Worm (Caenorhabditis elegans) whole organism, late embryonic: ENCODE results near the gene F35H12.5.

Experiments
- F13H6.1 ChIP-seq: sonication (generic microtip); optimal IDR thresholded peaks from 2 replicates; lab custom pipeline; 2016; ENCODE audit warnings: missing genetic modification characterization, missing compliant biosample characterization
- Y22D7AL.16 ChIP-seq: sonication (generic microtip); optimal IDR thresholded peaks from 2 replicates; lab custom pipeline; 2016; ENCODE audit warnings: missing genetic modification characterization, missing compliant biosample characterization
- ahr-1 ChIP-seq: sonication (generic microtip); optimal IDR thresholded peaks from 2 replicates; lab custom pipeline; 2016; ENCODE audit warnings: missing genetic modification characterization, missing compliant biosample characterization
- ama-1 ChIP-seq: fragments of 150-350 bp; optimal IDR thresholded peaks from 2 replicates; lab custom pipeline; 2014
- ceh-19 ChIP-seq: fragments of 200-800 bp; sonication (Bioruptor generic); optimal IDR thresholded peaks from 2 replicates; lab custom pipeline; 2018; ENCODE audit warnings: mild to moderate bottlenecking, missing genetic modification characterization, missing compliant biosample characterization
- ceh-2 ChIP-seq: sonication (generic microtip); optimal IDR thresholded peaks from 2 replicates; lab custom pipeline; 2016; ENCODE audit warnings: missing genotype, missing genetic modification characterization, missing compliant biosample characterization
- ceh-31 ChIP-seq: sonication (generic microtip); optimal IDR thresholded peaks from 2 replicates; lab custom pipeline; 2016; ENCODE audit warnings: missing genetic modification characterization, missing compliant biosample characterization
- ceh-6 ChIP-seq: fragments of 200-800 bp; sonication (Bioruptor generic); optimal IDR thresholded peaks from 2 replicates; lab custom pipeline; 2018; ENCODE audit warnings: mild to moderate bottlenecking, missing genetic modification characterization, missing compliant biosample characterization
- ceh-9 ChIP-seq: sonication (generic microtip); optimal IDR thresholded peaks from 2 replicates; lab custom pipeline; 2016; ENCODE audit warnings: mild to moderate bottlenecking, missing genetic modification characterization, inconsistent platforms, missing compliant biosample characterization
- che-1 ChIP-seq: sonication (generic microtip); optimal IDR thresholded peaks from 2 replicates; lab custom pipeline; 2016; ENCODE audit warnings: mild to moderate bottlenecking, missing genetic modification characterization, missing compliant biosample characterization
- dmd-4 ChIP-seq: sonication (generic microtip); optimal IDR thresholded peaks from 2 replicates; lab custom pipeline; 2016; ENCODE audit warnings: borderline replicate concordance, missing genetic modification characterization, missing compliant biosample characterization
- dve-1 ChIP-seq: sonication (generic microtip); optimal IDR thresholded peaks from 2 replicates; lab custom pipeline; 2017; ENCODE audit warnings: antibody characterized with exemption, mild to moderate bottlenecking, missing genetic modification characterization, missing compliant biosample characterization
- elt-2 ChIP-seq: sonication (generic microtip); optimal IDR thresholded peaks from 2 replicates; lab custom pipeline; 2016; ENCODE audit warnings: missing genetic modification reagents, missing genetic modification characterization, missing compliant biosample characterization
- elt-4 ChIP-seq: sonication (generic microtip); optimal IDR thresholded peaks from 2 replicates; lab custom pipeline; 2016; ENCODE audit warnings: missing genetic modification characterization, missing compliant biosample characterization
- fax-1 ChIP-seq: sonication (generic microtip); optimal IDR thresholded peaks from 2 replicates; lab custom pipeline; 2016; ENCODE audit warnings: missing genotype, missing genetic modification characterization, missing compliant biosample characterization
- fkh-6 ChIP-seq: sonication (generic microtip); optimal IDR thresholded peaks from 2 replicates; lab custom pipeline; 2016; ENCODE audit warnings: missing genetic modification characterization, missing compliant biosample characterization
- gmeb-2 ChIP-seq: sonication (generic microtip); optimal IDR thresholded peaks from 2 replicates; lab custom pipeline; 2016; ENCODE audit warnings: missing genetic modification characterization, inconsistent platforms, missing compliant biosample characterization
- hlh-13 ChIP-seq: fragments of 200-800 bp; sonication (Bioruptor generic); optimal IDR thresholded peaks from 2 replicates; lab custom pipeline; 2018; ENCODE audit warnings: mild to moderate bottlenecking, missing genetic modification characterization, missing compliant biosample characterization
- hlh-30 ChIP-seq: sonication (generic microtip); optimal IDR thresholded peaks from 2 replicates; lab custom pipeline; 2017; ENCODE audit warnings: antibody characterized with exemption, missing genetic modification characterization, missing compliant biosample characterization; ENCODE audit not compliant: insufficient read depth
- hlh-6 ChIP-seq: sonication (generic microtip); optimal IDR thresholded peaks from 2 replicates; lab custom pipeline; 2016; ENCODE audit warnings: missing genotype, missing genetic modification characterization, missing compliant biosample characterization
- lim-6 ChIP-seq: sonication (generic microtip); optimal IDR thresholded peaks from 2 replicates; lab custom pipeline; 2016; ENCODE audit warnings: missing genetic modification characterization, missing compliant biosample characterization
- lin-11 ChIP-seq: fragments of 200-800 bp; sonication (Bioruptor generic); optimal IDR thresholded peaks from 2 replicates; lab custom pipeline; 2018; ENCODE audit warnings: mild to moderate bottlenecking, missing genetic modification characterization, missing compliant biosample characterization
- madf-2 ChIP-seq: sonication (generic microtip); optimal IDR thresholded peaks from 2 replicates; lab custom pipeline; 2017; ENCODE audit warnings: missing genetic modification characterization, missing compliant biosample characterization
- nfya-1 ChIP-seq: sonication (generic microtip); optimal IDR thresholded peaks from 2 replicates; lab custom pipeline; 2017; ENCODE audit warnings: missing genetic modification characterization, mild to moderate bottlenecking, missing compliant biosample characterization, antibody characterized with exemption, moderate library complexity
- nhr-232 ChIP-seq: sonication (generic microtip); optimal IDR thresholded peaks from 2 replicates; lab custom pipeline; 2016; ENCODE audit warnings: missing genetic modification characterization, missing compliant biosample characterization
- npax-4 ChIP-seq: sonication (generic microtip); optimal IDR thresholded peaks from 2 replicates; lab custom pipeline; 2016; ENCODE audit warnings: missing genetic modification characterization, missing compliant biosample characterization
- odd-2 ChIP-seq: sonication (generic microtip); optimal IDR thresholded peaks from 2 replicates; lab custom pipeline; 2017; ENCODE audit warnings: antibody characterized with exemption, mild to moderate bottlenecking, missing genetic modification characterization, missing compliant biosample characterization
- pat-9 ChIP-seq: fragments of 200-800 bp; sonication (Bioruptor generic); optimal IDR thresholded peaks from 2 replicates; lab custom pipeline; 2018; ENCODE audit warnings: mild to moderate bottlenecking, missing genetic modification characterization, moderate library complexity, missing compliant biosample characterization
- pax-1 ChIP-seq: fragments of 150-350 bp; optimal IDR thresholded peaks from 2 replicates; lab custom pipeline; 2014; ENCODE audit warnings: missing biosample characterization, missing genetic modification characterization
- pha-2 ChIP-seq: sonication (generic microtip); optimal IDR thresholded peaks from 2 replicates; lab custom pipeline; 2017; ENCODE audit warnings: mild to moderate bottlenecking, missing genetic modification characterization, missing compliant biosample characterization
- pha-4 ChIP-seq: fragments of 150-350 bp; optimal IDR thresholded peaks from 2 replicates; lab custom pipeline; 2018; ENCODE audit warnings: missing biosample characterization, missing genetic modification reagents, missing genetic modification characterization
- pqm-1 ChIP-seq: sonication (generic microtip); optimal IDR thresholded peaks from 2 replicates; lab custom pipeline; 2016; ENCODE audit warnings: missing genetic modification characterization, missing compliant biosample characterization
- pros-1 ChIP-seq: fragments of 150-350 bp; optimal IDR thresholded peaks from 2 replicates; lab custom pipeline; 2014; ENCODE audit warnings: missing biosample characterization, missing genetic modification reagents, missing genetic modification characterization
- ref-2 ChIP-seq: sonication (generic microtip); optimal IDR thresholded peaks from 2 replicates; lab custom pipeline; 2016; ENCODE audit warnings: missing genetic modification characterization, missing compliant biosample characterization
- sox-4 ChIP-seq: sonication (generic microtip); optimal IDR thresholded peaks from 2 replicates; lab custom pipeline; 2017; ENCODE audit warnings: mild to moderate bottlenecking, missing genetic modification characterization, inconsistent platforms, missing compliant biosample characterization
- tbx-2 ChIP-seq: sonication (generic microtip); optimal IDR thresholded peaks from 2 replicates; lab custom pipeline; 2016; ENCODE audit warnings: missing genetic modification characterization, missing compliant biosample characterization
- ttx-3 ChIP-seq: sonication (generic microtip); optimal IDR thresholded peaks from 2 replicates; lab custom pipeline; 2016; ENCODE audit warnings: missing genetic modification reagents, missing genetic modification characterization, missing compliant biosample characterization
- unc-3 ChIP-seq, 2 experiments: fragments of 200-800 bp in 1 of 2; sonication (Bioruptor generic) in 1 of 2; sonication (generic microtip) in 1 of 2; conservative IDR thresholded peaks in 1 of 2; optimal IDR thresholded peaks in 1 of 2; 2 replicates each; pipeline versions ENCODE4 v1.3.6 to Lab custom; 2016 to 2022; ENCODE audit warnings: missing compliant biosample characterization in 2 of 2, missing genetic modification characterization in 2 of 2, missing genetic modification reagents in 1 of 2
- unc-42 ChIP-seq: sonication (generic microtip); optimal IDR thresholded peaks from 2 replicates; lab custom pipeline; 2016; ENCODE audit warnings: missing genotype, missing genetic modification characterization, missing compliant biosample characterization
- unc-86 ChIP-seq: sonication (generic microtip); optimal IDR thresholded peaks from 2 replicates; lab custom pipeline; 2016; ENCODE audit warnings: missing genetic modification characterization, missing compliant biosample characterization
- zip-5 ChIP-seq: sonication (generic microtip); optimal IDR thresholded peaks from 2 replicates; lab custom pipeline; 2016; ENCODE audit warnings: missing genetic modification characterization, missing compliant biosample characterization

The F35H12.5 gene

ce11 chrX:876935-877334 lies 41.3 kb upstream of the F35H12.5 start, which contains the start of gene ZC13.1 (continued):
- TF ChIP-seq unc-42 (tag; lab: Kevin White, UChicago) (peak; percentile 46), dve-1 (tag; lab: Kevin White, UChicago) (peak; percentile 58), ceh-9 (tag; lab: Kevin White, UChicago) (no peak), fkh-6 (tag; lab: Kevin White, UChicago) (no peak), odd-2 (tag; lab: Kevin White, UChicago) (no peak), elt-2 (peak; percentile 26), lim-6 (no peak), unc-86 (tag; lab: Kevin White, UChicago) (no peak), ref-2 (tag; lab: Kevin White, UChicago) (peak; percentile 81), gmeb-2 (tag; lab: Kevin White, UChicago) (no peak), ceh-19 (GFP tag; lab: Kevin White, UChicago) (peak; percentile 22), lin-11 (tag; lab: Kevin White, UChicago) (no peak), pros-1 (peak; percentile 62), nfya-1 (peak; percentile 71), pha-4 (tag; lab: Kevin White, UChicago) (no peak), ceh-2 (tag; lab: Kevin White, UChicago) (peak; percentile 33), pax-1 (tag; lab: Kevin White, UChicago) (peak; percentile 51), fax-1 (no peak), F13H6.1 (peak; percentile 38), nhr-232 (no peak), ceh-31 (tag; lab: Kevin White, UChicago) (peak; percentile 85), Y22D7AL.16 (tag; lab: Kevin White, UChicago) (no peak), pqm-1 (tag; lab: Kevin White, UChicago) (no peak), che-1 (tag; lab: Kevin White, UChicago) (no peak), ttx-3 (tag; lab: Kevin White, UChicago) (no peak), hlh-13 (GFP tag; lab: Kevin White, UChicago) (no peak)

DNA sequence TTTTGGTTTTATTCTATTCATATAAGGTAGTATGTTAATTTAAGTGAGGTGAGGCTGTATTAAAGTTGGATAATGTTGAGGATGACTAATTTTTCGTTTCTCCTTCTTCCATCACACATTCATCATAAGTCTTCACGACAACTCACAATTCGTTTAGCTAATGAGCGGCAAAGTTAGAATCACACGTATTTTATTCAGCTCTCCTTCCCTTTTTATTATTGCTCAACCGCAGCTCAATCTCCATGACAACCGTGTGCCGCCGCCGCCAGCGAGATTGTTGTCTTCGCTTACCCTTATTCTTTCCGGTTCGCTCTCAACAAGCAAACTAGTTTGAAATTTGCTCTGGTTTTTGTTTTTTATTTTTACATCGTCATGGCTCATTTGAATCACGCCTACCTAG lies 37.8 kb upstream of the F35H12.5 start, which contains the start of gene ZC13.2:
ZC13.2 (plus strand) TSS at position 301 of the 400 bp plus-strand sequence.
- TF ChIP-seq madf-2 (no peak), elt-4 (tag; lab: Kevin White, UChicago) (no peak), ttx-3 (tag; lab: Kevin White, UChicago) (no peak), ama-1 (no peak), dmd-4 (tag; lab: Kevin White, UChicago) (no peak), npax-4 (no peak), lin-11 (tag; lab: Kevin White, UChicago) (no peak), pha-4 (tag; lab: Kevin White, UChicago) (no peak), ceh-19 (GFP tag; lab: Kevin White, UChicago) (no peak), elt-2 (no peak), pax-1 (tag; lab: Kevin White, UChicago) (no peak), lim-6 (no peak), zip-5 (no peak), unc-3 (GFP tag; conservative IDR thresholded peaks at IDR 0.05; lab: Robert Waterston, UW) (no peak), unc-3 (tag; optimal IDR thresholded peaks at IDR 0.05; lab: Kevin White, UChicago) (no peak), tbx-2 (tag; lab: Kevin White, UChicago) (no peak), nhr-232 (no peak), odd-2 (tag; lab: Kevin White, UChicago) (no peak), sox-4 (no peak)

ce11 chrX:888294-888693 lies 29.9 kb upstream of the F35H12.5 start, which contains the start of gene mam-1:
mam-1 (minus strand) TSS chrX:888394.
- TF ChIP-seq hlh-30 (tag; lab: Kevin White, UChicago) (no peak), pqm-1 (tag; lab: Kevin White, UChicago) (no peak), ahr-1 (no peak), ceh-31 (tag; lab: Kevin White, UChicago) (no peak), hlh-13 (GFP tag; lab: Kevin White, UChicago) (no peak), pha-4 (tag; lab: Kevin White, UChicago) (no peak), hlh-6 (tag; lab: Kevin White, UChicago) (no peak), pha-2 (tag; lab: Kevin White, UChicago) (no peak), ceh-6 (GFP tag; lab: Kevin White, UChicago) (no peak), pat-9 (tag; lab: Kevin White, UChicago) (no peak)
- TF ChIP-seq, all 69 proteins: peak for 0
